Fruit fly (Drosophila melanogaster): ENCODE results near the gene CG31140.

Gene CG31140

DNA sequence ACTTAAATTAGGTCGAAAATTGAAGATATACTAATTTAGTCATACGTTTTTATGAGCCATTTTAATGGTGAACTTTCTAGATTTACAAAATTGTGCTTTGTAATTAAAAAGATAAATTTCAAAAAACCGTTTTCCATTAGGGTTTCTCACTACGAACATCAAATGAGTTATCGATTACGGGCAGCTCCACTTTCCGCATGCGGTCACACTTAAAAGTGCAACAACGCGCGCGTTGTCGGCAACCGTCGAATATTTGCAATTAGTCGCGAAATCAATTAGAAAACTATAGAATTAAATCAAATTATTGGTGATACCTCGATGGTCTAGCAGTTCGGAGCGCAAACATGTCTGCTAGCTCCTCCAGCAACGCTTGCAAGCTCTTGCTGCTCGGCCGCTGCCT lies 38.8 kb upstream of the CG31140 start, which contains the start of gene Ndc1:
Ndc1 (plus strand) TSS at position 200 of the 400 bp plus-strand sequence.
- TF ChIP-seq gl (tag; optimal IDR thresholded peaks at IDR 0.05) = no peak
- TF ChIP-seq CG12605 (GFP tag; IDR thresholded peaks at IDR 0.05) = no peak
- TF ChIP-seq CG8301 (tag; optimal IDR thresholded peaks at IDR 0.05) = no peak
- no peak for TF ChIP-seq CG13204 (GFP tag; optimal IDR thresholded peaks at IDR 0.05)
- TF ChIP-seq CG17806 (tag; optimal IDR thresholded peaks at IDR 0.05) = no peak
- no peak for TF ChIP-seq Snoo (tag; optimal IDR thresholded peaks at IDR 0.05)
- no peak for TF ChIP-seq CG15710 (tag; optimal IDR thresholded peaks at IDR 0.05)
- TF ChIP-seq CG34367 (tag; optimal IDR thresholded peaks at IDR 0.05) = no peak
- TF ChIP-seq Pif1B (GFP tag; optimal IDR thresholded peaks at IDR 0.05) = no peak
- TF ChIP-seq CG32121 (GFP tag; IDR thresholded peaks at IDR 0.05) = no peak
- TF ChIP-seq EcR (GFP tag; optimal IDR thresholded peaks at IDR 0.05) = no peak
- no peak for TF ChIP-seq rn (GFP tag; IDR thresholded peaks at IDR 0.05)
- no peak for TF ChIP-seq CG8159 (tag; optimal IDR thresholded peaks at IDR 0.05)
- TF ChIP-seq CG14655 (GFP tag; optimal IDR thresholded peaks at IDR 0.05) = no peak
- TF ChIP-seq D1 (tag; optimal IDR thresholded peaks at IDR 0.05) = no peak
- no peak for TF ChIP-seq CG9948 (tag; optimal IDR thresholded peaks at IDR 0.05)
- no peak for TF ChIP-seq Ets98B (GFP tag; IDR thresholded peaks at IDR 0.05)
- no peak for TF ChIP-seq CG10348 (GFP tag; IDR thresholded peaks at IDR 0.05)
- no peak for TF ChIP-seq CG4496 (GFP tag; IDR thresholded peaks at IDR 0.05)

dm6 chr3R:23927429-23927828 lies 35.6 kb upstream of the CG31140 start, which contains the start of gene CG13601:
CG13601 (minus strand) TSS chr3R:23927634.
- TF ChIP-seq CG4496 (GFP tag; IDR thresholded peaks at IDR 0.05) = 0 out of 3 replicates have a peak, but pooled peaks have one; percentile 24
- no peak for TF ChIP-seq rn (GFP tag; IDR thresholded peaks at IDR 0.05)

DNA sequence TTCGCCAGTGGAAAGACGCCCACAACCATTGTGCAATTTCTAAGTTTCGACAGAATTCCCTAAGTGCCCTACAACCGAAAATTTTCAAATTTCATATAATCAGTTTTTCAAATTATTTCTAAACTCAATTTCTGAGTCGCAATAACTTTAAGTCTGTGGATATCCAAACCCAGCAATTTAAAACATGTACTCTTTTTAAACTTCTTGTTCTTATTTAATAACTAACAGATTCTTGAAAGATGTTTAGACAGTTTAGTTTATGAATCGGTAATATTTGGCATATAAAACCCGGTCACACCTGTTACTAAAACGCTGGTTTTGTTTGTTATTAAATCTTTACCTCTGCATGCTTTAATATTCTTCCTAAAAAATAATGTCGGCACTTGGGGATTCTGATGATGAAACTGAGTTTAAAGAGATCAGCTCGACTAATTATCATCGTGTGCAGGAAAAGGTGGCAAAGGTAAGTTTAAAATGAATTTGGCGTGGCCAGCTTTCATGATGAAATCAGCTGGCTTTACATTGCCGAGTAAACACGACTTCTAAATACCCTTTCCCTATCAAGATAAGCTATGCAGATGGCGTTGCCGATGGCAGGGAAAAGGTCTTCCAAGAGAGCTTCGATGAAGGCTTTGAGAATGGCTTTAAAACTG lies 33.9 kb upstream of the CG31140 start, which contains the start of the genes CG43998, CG43999 and CG31142:
CG43998 (minus strand) TSS at position 51 of the 653 bp plus-strand sequence.
CG43999 (minus strand) TSS at position 51 of the 653 bp plus-strand sequence.
CG31142 (plus strand) TSS at position 294 of the 653 bp plus-strand sequence.
- TF ChIP-seq Snoo (tag; optimal IDR thresholded peaks at IDR 0.05) (peak; percentile 4), CG15710 (tag; optimal IDR thresholded peaks at IDR 0.05) (no peak)

DNA sequence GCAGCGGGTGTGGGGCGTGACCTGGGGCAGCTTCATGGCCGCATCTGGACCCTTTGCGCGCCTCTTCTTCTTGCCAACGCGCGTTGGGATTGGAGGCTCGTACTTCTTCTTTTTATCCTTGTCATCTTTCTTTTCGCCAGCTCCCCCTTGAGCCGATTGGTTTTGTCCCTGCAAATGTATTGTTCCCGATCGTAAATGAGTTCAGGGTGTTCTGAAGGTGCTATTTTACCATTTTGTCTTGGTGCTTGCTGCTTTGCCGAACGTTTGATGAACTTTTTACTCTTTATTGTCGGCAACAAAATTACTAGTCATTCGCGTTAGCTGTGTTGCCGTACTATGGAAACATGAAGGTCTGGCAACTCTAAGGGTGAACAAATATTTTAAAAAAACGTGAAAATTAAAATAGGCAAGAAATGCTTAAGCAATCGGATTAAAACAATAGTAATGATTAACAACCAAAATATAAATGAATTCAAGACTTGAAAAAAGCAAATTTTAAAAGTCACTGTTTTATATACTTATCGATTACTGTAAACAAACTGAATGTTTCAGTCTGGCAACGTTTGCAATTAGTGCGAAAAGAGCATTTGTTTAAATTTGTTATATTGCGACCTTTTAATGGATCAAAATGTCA lies 31.8 kb upstream of the CG31140 start, which contains the start of the genes Rpt2 and CG13599:
Rpt2 (minus strand) TSS at position 464 of the 634 bp plus-strand sequence.
CG13599 (plus strand) TSS at position 545 of the 634 bp plus-strand sequence.
- TF ChIP-seq CG8159 (tag; optimal IDR thresholded peaks at IDR 0.05) (no peak), EcR (GFP tag; optimal IDR thresholded peaks at IDR 0.05) (peak; percentile 18), CG9948 (tag; optimal IDR thresholded peaks at IDR 0.05) (no peak), Pif1B (GFP tag; optimal IDR thresholded peaks at IDR 0.05) (no peak), rn (GFP tag; IDR thresholded peaks at IDR 0.05) (no peak)

- no peak for TF ChIP-seq CG4496 (GFP tag; IDR thresholded peaks at IDR 0.05)
- TF ChIP-seq CG10348 (GFP tag; IDR thresholded peaks at IDR 0.05) = no peak
- TF ChIP-seq CG8159 (tag; optimal IDR thresholded peaks at IDR 0.05) = no peak
- no peak for TF ChIP-seq gl (tag; optimal IDR thresholded peaks at IDR 0.05)
- TF ChIP-seq CG8301 (tag; optimal IDR thresholded peaks at IDR 0.05) = no peak
- TF ChIP-seq Pif1B (GFP tag; optimal IDR thresholded peaks at IDR 0.05) = no peak
- no peak for TF ChIP-seq D1 (tag; optimal IDR thresholded peaks at IDR 0.05)
- no peak for TF ChIP-seq CG32121 (GFP tag; IDR thresholded peaks at IDR 0.05)
Observed at dm6 chr3R:23933430-23933683, 29.6 kb upstream of the CG31140 start, which contains the start of gene RpS19b. RpS19b (minus strand) TSS chr3R:23933530.

DNA sequence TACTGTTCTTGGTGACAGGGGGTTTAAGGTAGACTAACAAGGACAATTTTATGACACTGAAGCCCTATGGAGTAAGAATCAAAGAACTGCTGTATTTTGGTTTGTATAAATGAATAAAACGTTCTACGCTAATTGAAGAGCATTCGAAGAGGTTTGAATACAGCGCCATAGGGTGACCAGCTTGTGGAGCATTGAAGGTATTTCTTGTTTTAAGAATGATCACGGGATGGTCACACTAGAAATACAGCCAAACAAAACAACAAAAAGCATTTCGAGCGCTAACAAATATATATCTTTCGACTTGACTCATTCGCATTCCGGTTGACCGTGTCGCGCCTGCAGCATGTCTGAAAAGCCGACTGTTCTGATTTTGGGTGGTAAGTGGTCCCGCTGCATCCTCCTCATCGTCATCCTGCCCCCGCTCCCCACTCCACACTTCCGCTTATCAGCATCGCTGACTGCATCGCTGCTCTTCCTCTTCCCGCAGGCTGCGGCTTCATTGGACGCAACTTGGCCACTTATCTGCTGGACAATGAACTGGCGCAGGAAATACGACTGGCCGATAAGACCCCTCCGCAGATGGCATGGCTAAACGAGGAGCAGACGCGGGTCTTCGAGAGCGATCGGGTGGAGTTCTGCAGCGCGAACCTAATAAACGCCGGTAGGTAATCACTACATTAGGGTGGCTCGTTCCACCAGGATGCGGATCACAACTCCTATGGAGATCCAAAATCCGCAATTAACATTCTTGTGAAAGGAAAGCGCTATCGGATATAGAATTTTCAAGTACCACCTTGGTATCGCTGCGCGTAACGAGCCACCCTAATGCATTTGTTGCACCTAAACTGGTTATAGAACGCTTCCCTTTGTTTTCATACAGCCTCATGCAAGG lies 29.1 kb upstream of the CG31140 start, which contains the start of gene CG5854:
CG5854 (plus strand) TSS at position 229 of the 892 bp plus-strand sequence.
- peak; percentile 98 for TF ChIP-seq CG12605 (GFP tag; IDR thresholded peaks at IDR 0.05)
- peak; percentile 99 for TF ChIP-seq Ets98B (GFP tag; IDR thresholded peaks at IDR 0.05)
- TF ChIP-seq CG4496 (GFP tag; IDR thresholded peaks at IDR 0.05) = peak; percentile 99
- TF ChIP-seq rn (GFP tag; IDR thresholded peaks at IDR 0.05) = peak; percentile 94
- TF ChIP-seq CG32121 (GFP tag; IDR thresholded peaks at IDR 0.05) = peak; percentile 96
- peak; percentile 96 for TF ChIP-seq CG15710 (tag; optimal IDR thresholded peaks at IDR 0.05)
- TF ChIP-seq CG8159 (tag; optimal IDR thresholded peaks at IDR 0.05) = peak; percentile 96
- peak; percentile 93 for TF ChIP-seq gl (tag; optimal IDR thresholded peaks at IDR 0.05)
- peak; percentile 93 for TF ChIP-seq CG13204 (GFP tag; optimal IDR thresholded peaks at IDR 0.05)
- TF ChIP-seq EcR (GFP tag; optimal IDR thresholded peaks at IDR 0.05) = peak; percentile 98
- peak; percentile 99 for TF ChIP-seq fd96Ca (GFP tag; IDR thresholded peaks at IDR 0.05)
- peak; percentile 95 for TF ChIP-seq CG34367 (tag; optimal IDR thresholded peaks at IDR 0.05)
- peak; percentile 95 for TF ChIP-seq Snoo (tag; optimal IDR thresholded peaks at IDR 0.05)
- peak; percentile 98 for TF ChIP-seq Pif1A (GFP tag; optimal IDR thresholded peaks at IDR 0.05)
- peak; percentile 83 for TF ChIP-seq CG10348 (GFP tag; IDR thresholded peaks at IDR 0.05)
- peak; percentile 98 for TF ChIP-seq CG14655 (GFP tag; optimal IDR thresholded peaks at IDR 0.05)
- TF ChIP-seq CG9948 (tag; optimal IDR thresholded peaks at IDR 0.05) = peak; percentile 91
- TF ChIP-seq D1 (tag; optimal IDR thresholded peaks at IDR 0.05) = no peak
- peak; percentile 97 for TF ChIP-seq Pif1B (GFP tag; optimal IDR thresholded peaks at IDR 0.05)
- peak; percentile 92 for TF ChIP-seq CG17806 (tag; optimal IDR thresholded peaks at IDR 0.05)
- TF ChIP-seq CG8301 (tag; optimal IDR thresholded peaks at IDR 0.05) = peak; percentile 96

Data from whole organism, pupa.